Fruit fly (Drosophila melanogaster) Kc167 (cell line): ENCODE measurements around the gene RNF220.

ENCODE experiments used
- Myc ChIP-seq: fragments of >200 bp; optimal IDR thresholded peaks from 2 replicates; lab custom pipeline; 2017; ENCODE audit warnings: missing external identifiers
- Sin3A ChIP-seq: fragments of >200 bp; optimal IDR thresholded peaks from 2 replicates; lab custom pipeline; 2018; ENCODE audit warnings: missing external identifiers
- h ChIP-seq: fragments of >200 bp; optimal IDR thresholded peaks from 3 replicates; lab custom pipeline; 2018; ENCODE audit warnings: missing external identifiers
- insv ChIP-seq: fragments of >200 bp; optimal IDR thresholded peaks from 3 replicates; lab custom pipeline; 2018; ENCODE audit warnings: missing external identifiers
- psq ChIP-seq: fragments of >200 bp; optimal IDR thresholded peaks from 2 replicates; lab custom pipeline; 2017; ENCODE audit warnings: missing external identifiers
- ttk ChIP-seq: sonication (Bioruptor generic); optimal IDR thresholded peaks from 2 replicates; lab custom pipeline; 2017; ENCODE audit warnings: missing external identifiers

DNA sequence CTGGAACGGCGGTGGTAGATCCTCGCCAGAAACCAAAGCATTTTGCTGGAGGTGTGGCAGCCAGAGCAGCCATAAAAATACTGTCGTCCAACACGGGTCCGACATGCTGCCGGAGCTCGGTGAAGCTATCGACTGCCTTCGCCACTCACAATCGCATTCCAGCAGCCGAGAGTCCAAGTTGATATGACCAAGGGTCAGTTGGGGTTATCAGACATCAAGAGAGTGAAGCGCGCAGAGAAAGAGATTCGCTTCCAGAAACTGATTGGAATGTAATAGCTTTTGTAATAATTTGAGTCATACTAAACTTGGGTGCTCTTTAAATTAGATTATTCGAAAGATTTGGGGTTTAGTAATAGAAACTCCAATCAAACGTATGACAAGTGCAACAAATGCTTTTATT lies 37.4 kb upstream of the RNF220 start, which contains the start of gene Nepl14:
- TF ChIP-seq Myc (lab: Kevin White, UChicago) (no peak), Sin3A (lab: Kevin White, UChicago) (no peak), psq (lab: Kevin White, UChicago) (no peak), ttk (lab: Kevin White, UChicago) (no peak), h (lab: Kevin White, UChicago) (no peak), insv (no peak)
